Worm (Caenorhabditis elegans): ENCODE measurements around the gene F02D8.9.

DNA sequence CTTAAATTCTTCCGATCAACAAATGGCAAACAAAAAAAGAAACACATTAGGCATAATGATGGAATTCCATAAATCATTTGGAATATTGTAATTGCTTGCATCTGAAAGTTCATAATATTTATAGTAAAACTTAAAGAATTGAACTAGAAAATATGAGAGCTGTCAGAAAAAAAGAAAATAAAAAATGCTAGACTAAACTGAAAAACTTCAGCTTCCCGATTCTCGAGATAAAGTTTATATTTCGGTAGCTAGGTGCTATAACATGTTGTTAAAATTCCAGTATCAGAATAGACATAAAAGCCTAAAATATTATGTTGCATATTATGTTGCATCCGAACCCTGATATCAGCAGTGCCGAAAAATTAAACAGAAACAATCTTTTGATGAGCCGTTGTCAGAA, 31.5 kb downstream of the F02D8.9 start, which contains the start of gene srg-54:
- TF ChIP-seq ces-1 (GFP tag; optimal IDR thresholded peaks at IDR 0.05) (no peak), nhr-237 (tag; optimal IDR thresholded peaks at IDR 0.05) (no peak), mab-5 (tag; optimal IDR thresholded peaks at IDR 0.05) (no peak), ztf-11 (tag; optimal IDR thresholded peaks at IDR 0.05) (no peak), elt-3 (tag; optimal IDR thresholded peaks at IDR 0.05) (no peak), elt-1 (tag; optimal IDR thresholded peaks at IDR 0.05; ENCODE audit: borderline replicate concordance, insufficient read depth) (no peak), lin-13 (tag; optimal IDR thresholded peaks at IDR 0.05) (no peak), cnd-1 (tag; optimal IDR thresholded peaks at IDR 0.05) (no peak), M03D4.4 (tag; optimal IDR thresholded peaks at IDR 0.05) (no peak), nhr-28 (tag; optimal IDR thresholded peaks at IDR 0.05) (no peak), nhr-12 (tag; optimal IDR thresholded peaks at IDR 0.05) (no peak), sptf-1 (tag; optimal IDR thresholded peaks at IDR 0.05) (no peak)

All from whole organism, mixed stage, embryonic.